Worm (Caenorhabditis elegans): Measurements from ENCODE around the gene pro-2.

pro-2 gene

ce11 chrII:10300082-10300749 is 44.7 kb downstream of the pro-2 start, which contains the start of gene nep-26 (continued):
- peak; percentile 41 for TF ChIP-seq lir-3 (tag; optimal IDR thresholded peaks at IDR 0.05; ENCODE audit: poor library complexity)
- TF ChIP-seq unc-98 (GFP tag; IDR thresholded peaks at IDR 0.05) = no peak
- no peak for TF ChIP-seq mab-9 (GFP tag; IDR thresholded peaks at IDR 0.05)
- peak; percentile 90 for TF ChIP-seq nhr-71 (tag; optimal IDR thresholded peaks at IDR 0.05)
- peak; percentile 30 for TF ChIP-seq nhr-47 (tag; optimal IDR thresholded peaks at IDR 0.05)
- TF ChIP-seq zag-1 (tag; optimal IDR thresholded peaks at IDR 0.05) = no peak
- peak; percentile 51 for TF ChIP-seq snu-23 (GFP tag; optimal IDR thresholded peaks at IDR 0.05)
- no peak for TF ChIP-seq zip-4 (GFP tag; optimal IDR thresholded peaks at IDR 0.05)
- TF ChIP-seq lin-14 (GFP tag; optimal IDR thresholded peaks at IDR 0.05) = peak; percentile 81
- no peak for TF ChIP-seq C34B4.2 (tag; optimal IDR thresholded peaks at IDR 0.05)
- no peak for TF ChIP-seq sox-4 (tag; optimal IDR thresholded peaks at IDR 0.05)
- no peak for TF ChIP-seq nhr-77 (tag; optimal IDR thresholded peaks at IDR 0.05)
- TF ChIP-seq nhr-237 (tag; optimal IDR thresholded peaks at IDR 0.05) = no peak
- TF ChIP-seq pqm-1 (tag; optimal IDR thresholded peaks at IDR 0.05) = no peak
- no peak for TF ChIP-seq skn-1 (tag; optimal IDR thresholded peaks at IDR 0.05)
- peak in 1 of 2 experiments; percentile 63 for TF ChIP-seq mdl-1 (tag; optimal IDR thresholded peaks at IDR 0.05)
- no peak for TF ChIP-seq unc-86 (tag; optimal IDR thresholded peaks at IDR 0.05)
- no peak for TF ChIP-seq snpc-4 (tag; optimal IDR thresholded peaks at IDR 0.05)
- TF ChIP-seq elt-2 (tag; optimal IDR thresholded peaks at IDR 0.05) = no peak
- no peak for TF ChIP-seq ztf-11 (tag; optimal IDR thresholded peaks at IDR 0.05)

- no peak for TF ChIP-seq nhr-28 (tag; optimal IDR thresholded peaks at IDR 0.05)
- TF ChIP-seq vab-15 (tag; optimal IDR thresholded peaks at IDR 0.05) = peak; percentile 23
- peak; percentile 77 for TF ChIP-seq nhr-20 (tag; optimal IDR thresholded peaks at IDR 0.05)
- no peak for TF ChIP-seq dsc-1 (tag; optimal IDR thresholded peaks at IDR 0.05)
- TF ChIP-seq xbp-1 (tag; optimal IDR thresholded peaks at IDR 0.05) = no peak
- peak; percentile 50 for TF ChIP-seq lin-14 (GFP tag; optimal IDR thresholded peaks at IDR 0.05)
- TF ChIP-seq snu-23 (GFP tag; optimal IDR thresholded peaks at IDR 0.05) = peak; percentile 51
- no peak for TF ChIP-seq mef-2 (tag; optimal IDR thresholded peaks at IDR 0.05)
- peak in 1 of 3 experiments; percentile 17 for TF ChIP-seq dpl-1 (GFP tag; optimal IDR thresholded peaks at IDR 0.05)
- no peak for TF ChIP-seq efl-1 (optimal IDR thresholded peaks at IDR 0.05)
- TF ChIP-seq efl-1 (GFP tag; optimal IDR thresholded peaks at IDR 0.05 in 1 of 2) = no peak
- no peak for TF ChIP-seq unc-98 (GFP tag; IDR thresholded peaks at IDR 0.05)
- peak; percentile 71 for TF ChIP-seq nhr-71 (tag; optimal IDR thresholded peaks at IDR 0.05)
- TF ChIP-seq nhr-12 (tag; optimal IDR thresholded peaks at IDR 0.05) = no peak
- TF ChIP-seq nhr-85 (tag) = peak; percentile 96
- TF ChIP-seq mdl-1 (tag; optimal IDR thresholded peaks at IDR 0.05) = peak in 1 of 2 experiments; percentile 48
- no peak for TF ChIP-seq pax-3 (tag; optimal IDR thresholded peaks at IDR 0.05)
- TF ChIP-seq fkh-8 (tag; optimal IDR thresholded peaks at IDR 0.05) = no peak
- TF ChIP-seq ceh-82 (tag; optimal IDR thresholded peaks at IDR 0.05) = no peak
- TF ChIP-seq tbx-2 (tag; optimal IDR thresholded peaks at IDR 0.05) = peak; percentile 37
- peak in 1 of 2 experiments; percentile 66 for TF ChIP-seq lin-35 (GFP tag; optimal IDR thresholded peaks at IDR 0.05)
- TF ChIP-seq nhr-90 (tag; optimal IDR thresholded peaks at IDR 0.05; ENCODE audit: poor library complexity) = peak; percentile 58
- no peak for TF ChIP-seq egl-13 (tag; optimal IDR thresholded peaks at IDR 0.05)
- peak in 2 of 6 experiments; percentile 59 to 92 for TF ChIP-seq elt-3 (tag; optimal IDR thresholded peaks at IDR 0.05)
- TF ChIP-seq lsy-2 (tag; optimal IDR thresholded peaks at IDR 0.05) = peak in 1 of 2 experiments; percentile 43
- peak; percentile 57 for TF ChIP-seq blmp-1 (tag; optimal IDR thresholded peaks at IDR 0.05)
- peak; percentile 32; the same call in 1 of the 2 replicates for TF ChIP-seq nhr-19 (GFP tag; conservative IDR thresholded peaks at IDR 0.05)
Measured at ce11 chrII:10294262-10294661, 50.6 kb downstream of the pro-2 start.
